Fruit fly (Drosophila melanogaster): Measurements from ENCODE around the gene CG33095.

CG33095 gene

dm6 chr3R:25097486-25097885, at the start of gene CG33095, which contains the start of gene CG33096:
TSS of gene CG33095 (plus strand) at chr3R:25097672.
TSS of gene CG33096 (plus strand) at chr3R:25097672.
- TF ChIP-seq pan (optimal IDR thresholded peaks at IDR 0.05) (no peak), usp (GFP tag; optimal IDR thresholded peaks at IDR 0.05) (no peak), CG8478 (optimal IDR thresholded peaks at IDR 0.05) (no peak), EcR (GFP tag; optimal IDR thresholded peaks at IDR 0.05) (peak in 1 of 2 experiments; percentile 2), Dll (optimal IDR thresholded peaks at IDR 0.05) (no peak), psq (optimal IDR thresholded peaks at IDR 0.05) (no peak)

- TF ChIP-seq CG8478 (optimal IDR thresholded peaks at IDR 0.05) (no peak), pan (optimal IDR thresholded peaks at IDR 0.05) (no peak), usp (GFP tag; optimal IDR thresholded peaks at IDR 0.05) (no peak), Dll (optimal IDR thresholded peaks at IDR 0.05) (no peak), EcR (GFP tag; optimal IDR thresholded peaks at IDR 0.05) (no peak), psq (optimal IDR thresholded peaks at IDR 0.05) (no peak)
Measured at dm6 chr3R:25049383-25049741, 48.1 kb upstream of the CG33095 start, which contains the start of gene CG11791. TSS of gene CG11791 (plus strand) at chr3R:25049616.

- no peak for TF ChIP-seq usp (GFP tag; optimal IDR thresholded peaks at IDR 0.05)
- TF ChIP-seq Dll (optimal IDR thresholded peaks at IDR 0.05) = no peak
- TF ChIP-seq pan (optimal IDR thresholded peaks at IDR 0.05) = no peak
- TF ChIP-seq EcR (GFP tag; optimal IDR thresholded peaks at IDR 0.05) = no peak
- TF ChIP-seq CG8478 (optimal IDR thresholded peaks at IDR 0.05) = no peak
- TF ChIP-seq psq (optimal IDR thresholded peaks at IDR 0.05) = no peak
Measured at dm6 chr3R:25049742-25050517, 47.5 kb upstream of the CG33095 start.

dm6 chr3R:25050649-25051048, 46.8 kb upstream of the CG33095 start:
- TF ChIP-seq EcR (GFP tag; optimal IDR thresholded peaks at IDR 0.05) = no peak
- TF ChIP-seq psq (optimal IDR thresholded peaks at IDR 0.05) = no peak
- no peak for TF ChIP-seq usp (GFP tag; optimal IDR thresholded peaks at IDR 0.05)

- TF ChIP-seq pan (optimal IDR thresholded peaks at IDR 0.05) (no peak), psq (optimal IDR thresholded peaks at IDR 0.05) (no peak), CG8478 (optimal IDR thresholded peaks at IDR 0.05) (no peak), EcR (GFP tag; optimal IDR thresholded peaks at IDR 0.05) (no peak), usp (GFP tag; optimal IDR thresholded peaks at IDR 0.05) (no peak), Dll (optimal IDR thresholded peaks at IDR 0.05) (no peak)
Measured at dm6 chr3R:25051441-25052097, 45.9 kb upstream of the CG33095 start.

dm6 chr3R:25054451-25055188, 42.9 kb upstream of the CG33095 start, which contains the start of gene CG31109:
TSS of gene CG31109 (minus strand) at chr3R:25054653.
- TF ChIP-seq CG8478 (optimal IDR thresholded peaks at IDR 0.05) (no peak), psq (optimal IDR thresholded peaks at IDR 0.05) (no peak), pan (optimal IDR thresholded peaks at IDR 0.05) (no peak), Dll (optimal IDR thresholded peaks at IDR 0.05) (no peak), EcR (GFP tag; optimal IDR thresholded peaks at IDR 0.05) (no peak), usp (GFP tag; optimal IDR thresholded peaks at IDR 0.05) (no peak)

- TF ChIP-seq CG8478 (optimal IDR thresholded peaks at IDR 0.05) (no peak), pan (optimal IDR thresholded peaks at IDR 0.05) (no peak), EcR (GFP tag; optimal IDR thresholded peaks at IDR 0.05) (no peak), psq (optimal IDR thresholded peaks at IDR 0.05) (no peak), Dll (optimal IDR thresholded peaks at IDR 0.05) (no peak), usp (GFP tag; optimal IDR thresholded peaks at IDR 0.05) (no peak)
Measured at dm6 chr3R:25056016-25056415, 41.5 kb upstream of the CG33095 start, which contains the start of the genes CG31111 and stac. TSS of gene CG31111 (minus strand) at chr3R:25056177. TSS of gene stac (plus strand) at chr3R:25056286.

- TF ChIP-seq usp (GFP tag; optimal IDR thresholded peaks at IDR 0.05) = no peak
- no peak for TF ChIP-seq Dll (optimal IDR thresholded peaks at IDR 0.05)
- TF ChIP-seq pan (optimal IDR thresholded peaks at IDR 0.05) = no peak
- no peak for TF ChIP-seq psq (optimal IDR thresholded peaks at IDR 0.05)
- TF ChIP-seq CG8478 (optimal IDR thresholded peaks at IDR 0.05) = no peak
- no peak for TF ChIP-seq EcR (GFP tag; optimal IDR thresholded peaks at IDR 0.05)
Measured at dm6 chr3R:25056488-25057157, 40.8 kb upstream of the CG33095 start.

- TF ChIP-seq psq (optimal IDR thresholded peaks at IDR 0.05) (no peak), usp (GFP tag; optimal IDR thresholded peaks at IDR 0.05) (no peak), EcR (GFP tag; optimal IDR thresholded peaks at IDR 0.05) (no peak), CG8478 (optimal IDR thresholded peaks at IDR 0.05) (no peak), Dll (optimal IDR thresholded peaks at IDR 0.05) (no peak), pan (optimal IDR thresholded peaks at IDR 0.05) (no peak)
Measured at dm6 chr3R:25060462-25060861, 37.0 kb upstream of the CG33095 start.

dm6 chr3R:25064907-25065841, 32.3 kb upstream of the CG33095 start, which contains the start of the genes veli and PQBP1:
TSS of gene veli (minus strand) at chr3R:25065591.
TSS of gene PQBP1 (plus strand) at chr3R:25065791.
- TF ChIP-seq psq (optimal IDR thresholded peaks at IDR 0.05) (no peak), pan (optimal IDR thresholded peaks at IDR 0.05) (no peak), Dll (optimal IDR thresholded peaks at IDR 0.05) (no peak), CG8478 (optimal IDR thresholded peaks at IDR 0.05) (no peak), usp (GFP tag; optimal IDR thresholded peaks at IDR 0.05) (no peak), EcR (GFP tag; optimal IDR thresholded peaks at IDR 0.05) (no peak)
